Fruit fly (Drosophila melanogaster) whole organism, pupa: ENCODE measurements around the gene CG10560.

Experiments
- CG15710 ChIP-seq: fragments of 200-800 bp; sonication (Bioruptor generic); optimal IDR thresholded peaks from 2 replicates; lab custom pipeline; 2018; ENCODE audit warnings: missing biosample characterization, mild to moderate bottlenecking, missing genetic modification characterization, moderate library complexity
- CG17806 ChIP-seq: fragments of 200-800 bp; sonication (Bioruptor generic); optimal IDR thresholded peaks from 2 replicates; lab custom pipeline; 2018; ENCODE audit warnings: missing biosample characterization, mild to moderate bottlenecking, missing genetic modification characterization, moderate library complexity
- CG4496 ChIP-seq: fragments of 200-800 bp; sonication (Bioruptor generic); IDR thresholded peaks from 3 replicates; pipeline ENCODE4 v1.3.6; 2022; ENCODE audit warnings: missing biosample characterization, missing genetic modification characterization
- CG9948 ChIP-seq: fragments of 200-800 bp; sonication (Bioruptor generic); optimal IDR thresholded peaks from 2 replicates; lab custom pipeline; 2018; ENCODE audit warnings: missing biosample characterization, mild to moderate bottlenecking, missing genetic modification characterization, moderate library complexity
- EcR ChIP-seq: fragments of 200-800 bp; sonication (Bioruptor generic); optimal IDR thresholded peaks from 3 replicates; lab custom pipeline; 2019; ENCODE audit warnings: missing biosample characterization, missing genetic modification characterization, mild to moderate bottlenecking, moderate library complexity, missing genetic modification reagents
- Pif1A ChIP-seq: fragments of 200-800 bp; sonication (Bioruptor generic); optimal IDR thresholded peaks from 3 replicates; lab custom pipeline; 2016; ENCODE audit warnings: missing biosample characterization, missing genetic modification characterization
- rn ChIP-seq: fragments of 200-800 bp; sonication (Bioruptor generic); IDR thresholded peaks from 2 replicates; pipeline ENCODE4 v1.3.6; 2022; ENCODE audit warnings: missing biosample characterization, missing genetic modification characterization

DNA sequence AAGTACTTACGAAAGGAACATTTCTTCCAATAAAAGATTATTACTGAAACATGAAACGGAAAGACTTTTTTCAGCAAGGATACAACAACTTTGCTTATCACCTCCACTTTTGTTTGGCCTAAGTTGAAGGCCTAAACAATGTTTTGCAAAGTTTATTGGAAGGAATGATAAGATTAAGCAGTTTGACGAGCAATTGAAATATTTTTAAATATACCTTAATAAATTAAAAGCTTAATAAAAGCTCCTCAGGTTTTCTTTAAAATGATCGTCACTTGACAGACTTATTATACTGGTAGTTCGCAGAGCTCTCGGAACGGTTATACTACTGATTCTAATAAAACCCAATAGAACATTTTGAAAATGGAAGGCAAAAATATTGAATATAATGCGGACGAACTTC, 34.7 kb downstream of the CG10560 start, which contains the start of gene CG31104:
- TF ChIP-seq CG15710 (tag; lab: Kevin White, UChicago) (no peak), rn (GFP tag; lab: Robert Waterston, UW) (no peak), EcR (GFP tag; lab: Kevin White, UChicago) (no peak), CG17806 (no peak), CG4496 (GFP tag; lab: Robert Waterston, UW) (no peak), CG9948 (tag; lab: Kevin White, UChicago) (no peak), Pif1A (GFP tag; lab: Kevin White, UChicago) (no peak)
